Fruit fly (Drosophila melanogaster): ENCODE results near the gene Hsp68.

The Hsp68 gene

dm6 chr3R:24007775-24008506 lies 49.2 kb downstream of the Hsp68 start (continued):
- TF ChIP-seq CG12942 (GFP tag; optimal IDR thresholded peaks at IDR 0.05) (no peak), bab2 (GFP tag; optimal IDR thresholded peaks at IDR 0.05) (no peak), Hr3 (GFP tag; optimal IDR thresholded peaks at IDR 0.05) (peak; percentile 10), Chrac-16 (GFP tag; optimal IDR thresholded peaks at IDR 0.05) (no peak), nmo (GFP tag; optimal IDR thresholded peaks at IDR 0.05) (peak; percentile 43), esg (GFP tag; conservative IDR thresholded peaks at IDR 0.05) (no peak), cwo (GFP tag; optimal IDR thresholded peaks at IDR 0.05) (peak; percentile 70), Asciz (GFP tag; optimal IDR thresholded peaks at IDR 0.05) (peak; percentile 32), CG6254 (GFP tag; optimal IDR thresholded peaks at IDR 0.05) (peak; percentile 8), eve (GFP tag; optimal IDR thresholded peaks at IDR 0.05) (peak in 1 of 2 experiments; percentile 50), dpn (GFP tag; optimal IDR thresholded peaks at IDR 0.05) (peak in 1 of 2 experiments; percentile 13), cg (GFP tag; optimal IDR thresholded peaks at IDR 0.05) (peak; percentile 39)

- TF ChIP-seq Lim3 (GFP tag; IDR thresholded peaks at IDR 0.05) (no peak), Nf-YA (GFP tag; IDR thresholded peaks at IDR 0.05) (no peak), pb (GFP tag; optimal IDR thresholded peaks at IDR 0.05) (no peak), Dip2 (GFP tag; IDR thresholded peaks at IDR 0.05) (no peak), br (optimal IDR thresholded peaks at IDR 0.05) (no peak), CG42726 (GFP tag; IDR thresholded peaks at IDR 0.05; ENCODE audit: partially characterized antibody) (0 out of 2 replicates have a peak, but pooled peaks have one; percentile 30), CG7987 (GFP tag; optimal IDR thresholded peaks at IDR 0.05) (no peak), CG9609 (GFP tag; optimal IDR thresholded peaks at IDR 0.05) (no peak), Usf (GFP tag; optimal IDR thresholded peaks at IDR 0.05) (no peak), HLHmδ (GFP tag; optimal IDR thresholded peaks at IDR 0.05) (no peak), tna (GFP tag; IDR thresholded peaks at IDR 0.05; ENCODE audit: partially characterized antibody) (no peak), Dad (GFP tag; optimal IDR thresholded peaks at IDR 0.05) (no peak), Adf1 (GFP tag; IDR thresholded peaks at IDR 0.05) (no peak), CG8765 (GFP tag; IDR thresholded peaks at IDR 0.05) (0 out of 2 replicates have a peak, but pooled peaks have one; percentile 7), CG2129 (GFP tag; IDR thresholded peaks at IDR 0.05; ENCODE audit: partially characterized antibody) (no peak), PHDP (tag; optimal IDR thresholded peaks at IDR 0.05) (no peak), CG8290 (GFP tag; optimal IDR thresholded peaks at IDR 0.05) (no peak), CG8290 (tag; optimal IDR thresholded peaks at IDR 0.05) (peak in 1 of 2 experiments; percentile 0), H2.0 (GFP tag; IDR thresholded peaks at IDR 0.05) (no peak), ttk (GFP tag; IDR thresholded peaks at IDR 0.05) (no peak), lov (optimal IDR thresholded peaks at IDR 0.05) (no peak), lov (GFP tag; IDR thresholded peaks at IDR 0.05) (no peak), CG6813 (GFP tag; optimal IDR thresholded peaks at IDR 0.05) (no peak), CG13775 (GFP tag; optimal IDR thresholded peaks at IDR 0.05) (no peak), stc (GFP tag; IDR thresholded peaks at IDR 0.05) (no peak), CG2875 (GFP tag; optimal IDR thresholded peaks at IDR 0.05) (no peak), org-1 (GFP tag; optimal IDR thresholded peaks at IDR 0.05) (no peak), chinmo (GFP tag; IDR thresholded peaks at IDR 0.05; ENCODE audit: partially characterized antibody) (0 out of 4 replicates have a peak, but pooled peaks have one; percentile 34), CoRest (tag; optimal IDR thresholded peaks at IDR 0.05) (peak; percentile 28), Blimp-1 (GFP tag; optimal IDR thresholded peaks at IDR 0.05) (no peak), wek (GFP tag; optimal IDR thresholded peaks at IDR 0.05) (no peak), CG16779 (GFP tag; IDR thresholded peaks at IDR 0.05) (0 out of 2 replicates have a peak, but pooled peaks have one; percentile 35), dimm (GFP tag; IDR thresholded peaks at IDR 0.05) (no peak), gfzf (GFP tag; optimal IDR thresholded peaks at IDR 0.05) (no peak), CG34422 (GFP tag; IDR thresholded peaks at IDR 0.05) (no peak), Ravus (GFP tag; IDR thresholded peaks at IDR 0.05) (no peak)
Measured at dm6 chr3R:24006449-24007159, 50.5 kb downstream of the Hsp68 start.

All from whole organism, embryonic.